Fruit fly (Drosophila melanogaster): ENCODE data around the gene CG13599.

DNA sequence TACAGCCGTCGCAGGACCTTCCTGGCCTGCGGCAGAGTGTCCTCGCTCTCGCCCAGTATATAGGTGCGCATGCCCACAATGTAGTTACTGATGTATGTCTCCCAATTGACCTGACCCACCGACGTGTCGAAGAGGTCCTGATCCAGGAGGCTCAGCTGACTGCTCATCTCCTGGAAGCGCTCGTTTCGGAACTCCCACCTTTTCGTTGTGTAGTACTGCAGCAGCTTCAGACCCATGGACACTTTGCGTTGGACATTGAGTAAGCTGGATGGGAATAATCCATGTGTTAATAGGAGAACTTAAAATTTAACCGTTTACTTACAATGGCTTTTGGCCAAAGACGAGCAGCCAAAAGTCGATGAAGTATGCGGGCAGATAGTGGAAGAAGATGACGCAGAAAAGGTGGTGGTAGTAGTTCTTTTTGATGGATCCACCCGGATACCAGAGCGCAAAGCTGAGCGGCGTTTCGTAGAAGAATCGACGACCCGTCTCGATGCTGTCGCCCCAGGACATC lies 12.5 kb downstream of the CG13599 start:
- TF ChIP-seq CG8478 (optimal IDR thresholded peaks at IDR 0.05) (no peak), CTCF (optimal IDR thresholded peaks at IDR 0.05) (no peak)
